Fruit fly (Drosophila melanogaster): ENCODE measurements around the gene CG17110.

CG17110 gene

DNA sequence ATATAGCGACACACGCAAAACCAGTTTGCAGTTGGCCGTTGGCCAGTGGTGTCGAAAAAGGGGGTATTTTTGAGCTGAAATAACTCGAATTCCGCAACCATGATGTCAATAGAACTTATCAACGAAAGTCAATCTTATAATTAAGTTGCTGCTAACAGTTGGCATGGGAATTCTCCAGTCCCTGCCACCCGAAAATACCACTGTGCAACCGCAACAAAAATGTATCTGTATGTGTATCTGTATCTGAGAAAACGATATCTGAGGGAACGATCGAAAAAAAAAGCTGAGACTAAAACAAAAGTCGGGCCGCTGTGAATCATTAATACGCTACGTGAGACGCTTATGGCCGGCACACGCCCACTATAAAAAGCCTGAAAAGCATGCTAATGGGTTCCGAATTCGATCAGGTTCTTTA, 45.0 kb upstream of the CG17110 start (continued):
- TF ChIP-seq sr (GFP tag; IDR thresholded peaks at IDR 0.05) (no peak), C15 (GFP tag; IDR thresholded peaks at IDR 0.05) (0 out of 3 replicates have a peak, but pooled peaks have one; percentile 23), MESR4 (GFP tag; optimal IDR thresholded peaks at IDR 0.05) (no peak), CG14014 (GFP tag; IDR thresholded peaks at IDR 0.05) (peak; percentile 65), CG1602 (GFP tag; optimal IDR thresholded peaks at IDR 0.05) (no peak), CG7556 (GFP tag; optimal IDR thresholded peaks at IDR 0.05) (no peak), kni (GFP tag; optimal IDR thresholded peaks at IDR 0.05) (no peak), crol (GFP tag; IDR thresholded peaks at IDR 0.05) (no peak), Lim3 (GFP tag; IDR thresholded peaks at IDR 0.05) (no peak), NFAT (GFP tag; IDR thresholded peaks at IDR 0.05) (0 out of 2 replicates have a peak, but pooled peaks have one; percentile 32), CG8290 (GFP tag; optimal IDR thresholded peaks at IDR 0.05) (no peak), CG8290 (tag; optimal IDR thresholded peaks at IDR 0.05) (peak in 1 of 2 experiments; percentile 77), CG2116 (GFP tag; optimal IDR thresholded peaks at IDR 0.05) (no peak), dysf (GFP tag; IDR thresholded peaks at IDR 0.05) (peak; percentile 70; the same call in 2 of the 3 replicates), Gug (GFP tag; IDR thresholded peaks at IDR 0.05) (peak; percentile 61; the same call in 2 of the 4 replicates), MTF-1 (GFP tag; optimal IDR thresholded peaks at IDR 0.05; ENCODE audit: borderline replicate concordance) (no peak), chif (GFP tag; optimal IDR thresholded peaks at IDR 0.05) (peak in 1 of 2 experiments; percentile 5), CG6254 (GFP tag; optimal IDR thresholded peaks at IDR 0.05) (no peak), H2.0 (GFP tag; IDR thresholded peaks at IDR 0.05) (peak; percentile 38; the same call in 1 of the 2 replicates), Ets65A (GFP tag) (peak; percentile 90), HmgZ (tag; optimal IDR thresholded peaks at IDR 0.05) (no peak), Vsx1 (GFP tag; optimal IDR thresholded peaks at IDR 0.05) (no peak), CG8478 (optimal IDR thresholded peaks at IDR 0.05) (no peak), CG33557 (GFP tag; optimal IDR thresholded peaks at IDR 0.05) (no peak), Neu2 (GFP tag; optimal IDR thresholded peaks at IDR 0.05; ENCODE audit: borderline replicate concordance) (no peak), crc (GFP tag; optimal IDR thresholded peaks at IDR 0.05) (no peak), CG8388 (GFP tag; optimal IDR thresholded peaks at IDR 0.05) (no peak), tio (GFP tag; optimal IDR thresholded peaks at IDR 0.05) (no peak), CG11504 (tag; optimal IDR thresholded peaks at IDR 0.05) (peak; percentile 68), Fer3 (tag; optimal IDR thresholded peaks at IDR 0.05) (peak; percentile 51), CG14667 (GFP tag; IDR thresholded peaks at IDR 0.05) (0 out of 2 replicates have a peak, but pooled peaks have one; percentile 12), CG12659 (GFP tag; optimal IDR thresholded peaks at IDR 0.05) (peak; percentile 2), CG10565 (GFP tag; optimal IDR thresholded peaks at IDR 0.05) (no peak), zen2 (GFP tag; IDR thresholded peaks at IDR 0.05; ENCODE audit: partially characterized antibody) (no peak), Bteb2 (GFP tag; optimal IDR thresholded peaks at IDR 0.05) (peak; percentile 54), CG17612 (GFP tag; IDR thresholded peaks at IDR 0.05) (peak; percentile 24; the same call in 1 of the 2 replicates), CG4404 (GFP tag; IDR thresholded peaks at IDR 0.05) (peak; percentile 33; the same call in 1 of the 2 replicates), Dip3 (GFP tag; optimal IDR thresholded peaks at IDR 0.05) (peak; percentile 47), sob (GFP tag; IDR thresholded peaks at IDR 0.05) (peak; percentile 67; the same call in 1 of the 2 replicates), shn (GFP tag; optimal IDR thresholded peaks at IDR 0.05) (peak; percentile 45), CG7839 (tag; optimal IDR thresholded peaks at IDR 0.05) (peak; percentile 45), CG13894 (tag; optimal IDR thresholded peaks at IDR 0.05) (no peak), CG9932 (GFP tag; IDR thresholded peaks at IDR 0.05) (peak; percentile 88), Pdp1 (GFP tag; optimal IDR thresholded peaks at IDR 0.05) (peak in 1 of 2 experiments; percentile 43), CG10274 (GFP tag; optimal IDR thresholded peaks at IDR 0.05) (peak; percentile 67), hb (GFP tag; IDR thresholded peaks at IDR 0.05; ENCODE audit: partially characterized antibody) (no peak), cato (GFP tag; optimal IDR thresholded peaks at IDR 0.05; ENCODE audit: borderline replicate concordance) (no peak), CG16813 (GFP tag; IDR thresholded peaks at IDR 0.05; ENCODE audit: partially characterized antibody) (no peak), ham (GFP tag; IDR thresholded peaks at IDR 0.05) (no peak), CG1792 (GFP tag; optimal IDR thresholded peaks at IDR 0.05) (no peak), sim (GFP tag; IDR thresholded peaks at IDR 0.05) (no peak)

All from whole organism, embryonic.